Worm (Caenorhabditis elegans): Measurements from ENCODE around the gene elt-3.

Gene elt-3

ce11 chrX:13940287-13940686, 5.6 kb downstream of the elt-3 start:
- no peak for TF ChIP-seq ztf-29 (GFP tag; IDR thresholded peaks at IDR 0.05)
- TF ChIP-seq ztf-23 (GFP tag; IDR thresholded peaks at IDR 0.05): no peak
- no peak for TF ChIP-seq T22C8.4 (GFP tag; IDR thresholded peaks at IDR 0.05)
- TF ChIP-seq flt-1 (GFP tag; IDR thresholded peaks at IDR 0.05): no peak
- TF ChIP-seq klf-2 (GFP tag; conservative IDR thresholded peaks at IDR 0.05): no peak
- TF ChIP-seq tab-1 (GFP tag; IDR thresholded peaks at IDR 0.05): no peak
- no peak for TF ChIP-seq med-1 (GFP tag; optimal IDR thresholded peaks at IDR 0.05; ENCODE audit: insufficient read depth)
- TF ChIP-seq ref-1 (GFP tag; conservative IDR thresholded peaks at IDR 0.05): no peak

- TF ChIP-seq ztf-23 (GFP tag; IDR thresholded peaks at IDR 0.05): no peak
- no peak for TF ChIP-seq flt-1 (GFP tag; IDR thresholded peaks at IDR 0.05)
- no peak for TF ChIP-seq cog-1 (tag; optimal IDR thresholded peaks at IDR 0.05)
- TF ChIP-seq ztf-29 (GFP tag; IDR thresholded peaks at IDR 0.05): no peak
- TF ChIP-seq med-1 (GFP tag; optimal IDR thresholded peaks at IDR 0.05; ENCODE audit: insufficient read depth): no peak
- no peak for TF ChIP-seq T22C8.4 (GFP tag; IDR thresholded peaks at IDR 0.05)
- no peak for TF ChIP-seq tab-1 (GFP tag; IDR thresholded peaks at IDR 0.05)
- no peak for TF ChIP-seq ref-1 (GFP tag; conservative IDR thresholded peaks at IDR 0.05)
- no peak for TF ChIP-seq klf-2 (GFP tag; conservative IDR thresholded peaks at IDR 0.05)
Measured at ce11 chrX:13941296-13941695, 6.6 kb downstream of the elt-3 start.

- TF ChIP-seq ztf-23 (GFP tag; IDR thresholded peaks at IDR 0.05) (no peak), klf-2 (GFP tag; conservative IDR thresholded peaks at IDR 0.05) (no peak)
Measured at ce11 chrX:13941865-13942264, 7.2 kb downstream of the elt-3 start.

- TF ChIP-seq flt-1 (GFP tag; IDR thresholded peaks at IDR 0.05) (no peak), med-1 (GFP tag; optimal IDR thresholded peaks at IDR 0.05; ENCODE audit: insufficient read depth) (no peak), ref-1 (GFP tag; conservative IDR thresholded peaks at IDR 0.05) (no peak), tab-1 (GFP tag; IDR thresholded peaks at IDR 0.05) (no peak), klf-2 (GFP tag; conservative IDR thresholded peaks at IDR 0.05) (no peak), ztf-29 (GFP tag; IDR thresholded peaks at IDR 0.05) (no peak), ztf-23 (GFP tag; IDR thresholded peaks at IDR 0.05) (no peak), cog-1 (tag; optimal IDR thresholded peaks at IDR 0.05) (no peak), T22C8.4 (GFP tag; IDR thresholded peaks at IDR 0.05) (no peak)
Measured at ce11 chrX:13944184-13944583, 9.5 kb downstream of the elt-3 start.

- TF ChIP-seq cog-1 (tag; optimal IDR thresholded peaks at IDR 0.05): no peak
- no peak for TF ChIP-seq ref-1 (GFP tag; conservative IDR thresholded peaks at IDR 0.05)
- TF ChIP-seq ztf-29 (GFP tag; IDR thresholded peaks at IDR 0.05): no peak
- TF ChIP-seq T22C8.4 (GFP tag; IDR thresholded peaks at IDR 0.05): no peak
- no peak for TF ChIP-seq tab-1 (GFP tag; IDR thresholded peaks at IDR 0.05)
- no peak for TF ChIP-seq flt-1 (GFP tag; IDR thresholded peaks at IDR 0.05)
- no peak for TF ChIP-seq ztf-23 (GFP tag; IDR thresholded peaks at IDR 0.05)
- no peak for TF ChIP-seq klf-2 (GFP tag; conservative IDR thresholded peaks at IDR 0.05)
- TF ChIP-seq med-1 (GFP tag; optimal IDR thresholded peaks at IDR 0.05; ENCODE audit: insufficient read depth): no peak
Measured at ce11 chrX:13945090-13945489, 10.4 kb downstream of the elt-3 start.

- no peak for TF ChIP-seq tab-1 (GFP tag; IDR thresholded peaks at IDR 0.05)
- peak; percentile 61 for TF ChIP-seq flt-1 (GFP tag; IDR thresholded peaks at IDR 0.05)
- no peak for TF ChIP-seq ztf-29 (GFP tag; IDR thresholded peaks at IDR 0.05)
- TF ChIP-seq ref-1 (GFP tag; conservative IDR thresholded peaks at IDR 0.05): no peak
- TF ChIP-seq T22C8.4 (GFP tag; IDR thresholded peaks at IDR 0.05): no peak
- TF ChIP-seq cog-1 (tag; optimal IDR thresholded peaks at IDR 0.05): peak; percentile 23
- no peak for TF ChIP-seq klf-2 (GFP tag; conservative IDR thresholded peaks at IDR 0.05)
- peak; percentile 74; the same call in 1 of the 2 replicates for TF ChIP-seq ztf-23 (GFP tag; IDR thresholded peaks at IDR 0.05)
- TF ChIP-seq med-1 (GFP tag; optimal IDR thresholded peaks at IDR 0.05; ENCODE audit: insufficient read depth): no peak
Measured at ce11 chrX:13945524-13945923, 10.8 kb downstream of the elt-3 start.

- TF ChIP-seq klf-2 (GFP tag; conservative IDR thresholded peaks at IDR 0.05) (no peak), ztf-29 (GFP tag; IDR thresholded peaks at IDR 0.05) (no peak), ztf-23 (GFP tag; IDR thresholded peaks at IDR 0.05) (no peak), flt-1 (GFP tag; IDR thresholded peaks at IDR 0.05) (no peak), tab-1 (GFP tag; IDR thresholded peaks at IDR 0.05) (no peak), cog-1 (tag; optimal IDR thresholded peaks at IDR 0.05) (no peak), med-1 (GFP tag; optimal IDR thresholded peaks at IDR 0.05; ENCODE audit: insufficient read depth) (no peak), T22C8.4 (GFP tag; IDR thresholded peaks at IDR 0.05) (no peak), ref-1 (GFP tag; conservative IDR thresholded peaks at IDR 0.05) (no peak)
Measured at ce11 chrX:13946693-13947583, 12.3 kb downstream of the elt-3 start.

- no peak for TF ChIP-seq cog-1 (tag; optimal IDR thresholded peaks at IDR 0.05)
- peak; percentile 55; the same call in 1 of the 2 replicates for TF ChIP-seq ztf-23 (GFP tag; IDR thresholded peaks at IDR 0.05)
- TF ChIP-seq tab-1 (GFP tag; IDR thresholded peaks at IDR 0.05): no peak
- TF ChIP-seq ztf-29 (GFP tag; IDR thresholded peaks at IDR 0.05): no peak
- no peak for TF ChIP-seq T22C8.4 (GFP tag; IDR thresholded peaks at IDR 0.05)
- peak; percentile 47; the same call in 1 of the 2 replicates for TF ChIP-seq flt-1 (GFP tag; IDR thresholded peaks at IDR 0.05)
Measured at ce11 chrX:13948167-13948566, 13.5 kb downstream of the elt-3 start.

ce11 chrX:13948810-13949209, 14.1 kb downstream of the elt-3 start, which contains the start of gene alg-1:
Gene alg-1, plus strand, starts transcription at chrX:13949110.
- TF ChIP-seq med-1 (GFP tag; optimal IDR thresholded peaks at IDR 0.05; ENCODE audit: insufficient read depth) (no peak), flt-1 (GFP tag; IDR thresholded peaks at IDR 0.05) (no peak), ref-1 (GFP tag; conservative IDR thresholded peaks at IDR 0.05) (no peak), ztf-23 (GFP tag; IDR thresholded peaks at IDR 0.05) (no peak), cog-1 (tag; optimal IDR thresholded peaks at IDR 0.05) (no peak)
